Worm (Caenorhabditis elegans): Measurements from ENCODE around the gene srg-15.

Gene srg-15

ce11 chrII:8744555-8745448 is 34.6 kb upstream of the srg-15 start (continued):
- TF ChIP-seq dsc-1 (tag; optimal IDR thresholded peaks at IDR 0.05) (no peak), jun-1 (tag; optimal IDR thresholded peaks at IDR 0.05) (no peak), swsn-7 (tag; optimal IDR thresholded peaks at IDR 0.05) (no peak), ces-1 (GFP tag; optimal IDR thresholded peaks at IDR 0.05) (no peak), rnt-1 (tag; optimal IDR thresholded peaks at IDR 0.05) (peak; percentile 50), C16A3.4 (tag; optimal IDR thresholded peaks at IDR 0.05) (peak; percentile 9), fkh-10 (GFP tag; optimal IDR thresholded peaks at IDR 0.05) (no peak), snu-23 (GFP tag; optimal IDR thresholded peaks at IDR 0.05) (peak; percentile 19), snpc-4 (tag; optimal IDR thresholded peaks at IDR 0.05) (no peak), hpl-2 (GFP tag; optimal IDR thresholded peaks at IDR 0.05) (no peak), tlp-1 (tag; optimal IDR thresholded peaks at IDR 0.05) (no peak), nhr-237 (tag; optimal IDR thresholded peaks at IDR 0.05) (no peak), fkh-4 (tag; optimal IDR thresholded peaks at IDR 0.05; ENCODE audit: borderline replicate concordance) (no peak), hlh-17 (GFP tag; optimal IDR thresholded peaks at IDR 0.05; ENCODE audit: borderline replicate concordance) (no peak), lin-39 (tag; optimal IDR thresholded peaks at IDR 0.05) (no peak), nhr-85 (tag) (peak; percentile 79), F16B12.6 (tag; optimal IDR thresholded peaks at IDR 0.05) (no peak), unc-62 (GFP tag; optimal IDR thresholded peaks at IDR 0.05) (no peak), mdl-1 (tag; optimal IDR thresholded peaks at IDR 0.05) (peak in 1 of 2 experiments; percentile 57), ztf-11 (tag; optimal IDR thresholded peaks at IDR 0.05) (no peak), C34B4.2 (tag; optimal IDR thresholded peaks at IDR 0.05) (no peak), unc-98 (GFP tag; IDR thresholded peaks at IDR 0.05) (no peak), blmp-1 (tag; optimal IDR thresholded peaks at IDR 0.05) (peak; percentile 36), egl-27 (tag; optimal IDR thresholded peaks at IDR 0.05) (no peak), nhr-20 (tag; optimal IDR thresholded peaks at IDR 0.05) (peak; percentile 42), aly-2 (tag; optimal IDR thresholded peaks at IDR 0.05) (peak; percentile 31), nhr-90 (tag; optimal IDR thresholded peaks at IDR 0.05; ENCODE audit: poor library complexity) (peak; percentile 35), lin-13 (GFP tag; optimal IDR thresholded peaks at IDR 0.05) (peak; percentile 31), elt-3 (tag; optimal IDR thresholded peaks at IDR 0.05) (peak in 1 of 6 experiments; percentile 59), unc-130 (tag; optimal IDR thresholded peaks at IDR 0.05) (peak; percentile 52), fos-1 (tag; optimal IDR thresholded peaks at IDR 0.05) (no peak), nhr-77 (tag; optimal IDR thresholded peaks at IDR 0.05) (no peak), sup-37 (GFP tag; optimal IDR thresholded peaks at IDR 0.05) (no peak)

- TF ChIP-seq dpl-1 (GFP tag; optimal IDR thresholded peaks at IDR 0.05) (peak in 1 of 3 experiments; percentile 24), aha-1 (tag; optimal IDR thresholded peaks at IDR 0.05) (no peak), nhr-12 (tag; optimal IDR thresholded peaks at IDR 0.05) (no peak), efl-1 (optimal IDR thresholded peaks at IDR 0.05) (no peak), efl-1 (GFP tag; optimal IDR thresholded peaks at IDR 0.05 in 1 of 2) (no peak), ces-1 (GFP tag; optimal IDR thresholded peaks at IDR 0.05) (no peak), lsy-2 (tag; optimal IDR thresholded peaks at IDR 0.05) (peak in 1 of 2 experiments; percentile 20), isw-1 (GFP tag; IDR thresholded peaks at IDR 0.05) (no peak), ceh-8 (GFP tag; optimal IDR thresholded peaks at IDR 0.05) (no peak), nhr-71 (tag; optimal IDR thresholded peaks at IDR 0.05) (peak; percentile 60), fkh-8 (tag; optimal IDR thresholded peaks at IDR 0.05) (no peak), zip-4 (GFP tag; optimal IDR thresholded peaks at IDR 0.05) (no peak), unc-130 (tag; optimal IDR thresholded peaks at IDR 0.05) (peak; percentile 17), lir-3 (tag; optimal IDR thresholded peaks at IDR 0.05; ENCODE audit: poor library complexity) (peak; percentile 42), zag-1 (tag; optimal IDR thresholded peaks at IDR 0.05) (no peak), mab-9 (GFP tag; IDR thresholded peaks at IDR 0.05) (no peak), tbx-2 (tag; optimal IDR thresholded peaks at IDR 0.05) (peak; percentile 47), snu-23 (GFP tag; optimal IDR thresholded peaks at IDR 0.05) (peak; percentile 67), pqm-1 (tag; optimal IDR thresholded peaks at IDR 0.05) (no peak), xbp-1 (tag; optimal IDR thresholded peaks at IDR 0.05) (peak; percentile 17), C16A3.4 (tag; optimal IDR thresholded peaks at IDR 0.05) (no peak), mdl-1 (tag; optimal IDR thresholded peaks at IDR 0.05) (peak in 1 of 2 experiments; percentile 65)
Measured at ce11 chrII:8743379-8744173, 33.4 kb upstream of the srg-15 start, which contains the start of gene mak-1. Gene mak-1, plus strand, starts transcription at chrII:8744071.
